Fruit fly (Drosophila melanogaster) whole organism, embryonic: Measurements from ENCODE around the gene CG31882.
A peak's percentile ranks its signal among the peaks of the same experiment; 100 is the strongest.

Experiments
- Atf-2 ChIP-seq: fragments of 200-800 bp; sonication (Bioruptor generic); optimal IDR thresholded peaks from 2 replicates; lab custom pipeline; 2016; ENCODE audit warnings: missing biosample characterization, missing genetic modification characterization
- Awh ChIP-seq: fragments of 200-800 bp; sonication (Bioruptor generic); IDR thresholded peaks from 2 replicates; pipeline ENCODE4, ENCODE4 v1.3.6; 2022; ENCODE audit warnings: missing biosample characterization, missing genetic modification characterization
- CG10654 ChIP-seq: fragments of 200-800 bp; sonication (Bioruptor generic); optimal IDR thresholded peaks from 2 replicates; lab custom pipeline; 2016; ENCODE audit warnings: missing biosample characterization, missing genetic modification characterization
- CG11093 ChIP-seq: fragments of 200-800 bp; sonication (Bioruptor generic); IDR thresholded peaks from 3 replicates; pipeline ENCODE4 v1.3.6; 2022; ENCODE audit warnings: missing biosample characterization, missing genetic modification characterization
- CG12391 ChIP-seq: fragments of 200-800 bp; sonication (Bioruptor generic); optimal IDR thresholded peaks from 3 replicates; lab custom pipeline; 2018; ENCODE audit warnings: missing biosample characterization, mild to moderate bottlenecking, missing genetic modification characterization, moderate library complexity
- CG12942 ChIP-seq: fragments of 200-800 bp; sonication (Bioruptor generic); optimal IDR thresholded peaks from 3 replicates; lab custom pipeline; 2016; ENCODE audit warnings: missing biosample characterization, missing genetic modification characterization
- CG14710 ChIP-seq: fragments of 200-800 bp; sonication (Bioruptor generic); optimal IDR thresholded peaks from 3 replicates; lab custom pipeline; 2019; ENCODE audit warnings: missing biosample characterization, mild to moderate bottlenecking, missing genetic modification characterization, moderate library complexity
- CG15479 ChIP-seq: fragments of 200-800 bp; sonication (Bioruptor generic); optimal IDR thresholded peaks from 3 replicates; lab custom pipeline; 2019; ENCODE audit warnings: missing biosample characterization, mild to moderate bottlenecking, missing genetic modification characterization, moderate library complexity
- CG17385 ChIP-seq: fragments of 200-800 bp; sonication (Bioruptor generic); optimal IDR thresholded peaks from 3 replicates; lab custom pipeline; 2018; ENCODE audit warnings: missing biosample characterization, mild to moderate bottlenecking, missing genetic modification characterization
- CG18764 ChIP-seq: fragments of 200-800 bp; sonication (Bioruptor generic); optimal IDR thresholded peaks from 3 replicates; lab custom pipeline; 2016; ENCODE audit warnings: missing biosample characterization, missing genetic modification characterization
- CG2120 ChIP-seq: fragments of 200-800 bp; sonication (Bioruptor generic); optimal IDR thresholded peaks from 3 replicates; lab custom pipeline; 2016; ENCODE audit warnings: missing biosample characterization, missing genetic modification characterization
- CG32532 ChIP-seq: fragments of 200-800 bp; sonication (Bioruptor generic); IDR thresholded peaks from 2 replicates; pipeline ENCODE4 v1.3.6; 2022; ENCODE audit warnings: missing biosample characterization, missing genetic modification characterization
- CG3407 ChIP-seq: fragments of 200-800 bp; sonication (Bioruptor generic); optimal IDR thresholded peaks from 2 replicates; lab custom pipeline; 2018; ENCODE audit warnings: missing biosample characterization, mild to moderate bottlenecking, missing genetic modification characterization
- CG4282 ChIP-seq: fragments of 200-800 bp; sonication (Bioruptor generic); optimal IDR thresholded peaks from 2 replicates; lab custom pipeline; 2016; ENCODE audit warnings: missing biosample characterization, missing genetic modification characterization
- CG4820 ChIP-seq: fragments of 200-800 bp; sonication (Bioruptor generic); optimal IDR thresholded peaks from 3 replicates; lab custom pipeline; 2016; ENCODE audit warnings: missing biosample characterization, missing genetic modification characterization
- CG6272 ChIP-seq: fragments of 200-800 bp; sonication (Bioruptor generic); IDR thresholded peaks from 2 replicates; pipeline ENCODE4 v1.3.6; 2022; ENCODE audit warnings: missing biosample characterization, missing genetic modification characterization
- CG7839 ChIP-seq: fragments of 200-800 bp; sonication (Bioruptor generic); optimal IDR thresholded peaks from 3 replicates; lab custom pipeline; 2018; ENCODE audit warnings: missing biosample characterization, mild to moderate bottlenecking, missing genetic modification characterization, moderate library complexity
- CG7987 ChIP-seq: fragments of 200-800 bp; sonication (Bioruptor generic); optimal IDR thresholded peaks from 2 replicates; lab custom pipeline; 2018; ENCODE audit warnings: missing biosample characterization, mild to moderate bottlenecking, missing genetic modification characterization, moderate library complexity
- CG8388 ChIP-seq: fragments of 200-800 bp; sonication (Bioruptor generic); optimal IDR thresholded peaks from 2 replicates; lab custom pipeline; 2019; ENCODE audit warnings: missing biosample characterization, mild to moderate bottlenecking, missing genetic modification characterization, moderate library complexity
- CG9437 ChIP-seq: fragments of 200-800 bp; sonication (Bioruptor generic); optimal IDR thresholded peaks from 2 replicates; lab custom pipeline; 2018; ENCODE audit warnings: missing biosample characterization, mild to moderate bottlenecking, missing genetic modification characterization
- CrebB ChIP-seq: fragments of 200-800 bp; sonication (Bioruptor generic); optimal IDR thresholded peaks from 3 replicates; lab custom pipeline; 2018; ENCODE audit warnings: missing biosample characterization, mild to moderate bottlenecking, missing genetic modification characterization
- Dbx ChIP-seq: fragments of 200-800 bp; sonication (Bioruptor generic); IDR thresholded peaks from 3 replicates; pipeline ENCODE4 v1.3.6; 2022; ENCODE audit warnings: missing biosample characterization, missing genetic modification characterization
- Dip3 ChIP-seq: fragments of 200-800 bp; sonication (Bioruptor generic); optimal IDR thresholded peaks from 3 replicates; lab custom pipeline; 2016; ENCODE audit warnings: missing biosample characterization, missing genetic modification characterization
- H15 ChIP-seq: fragments of 200-800 bp; sonication (Bioruptor generic); IDR thresholded peaks from 3 replicates; pipeline ENCODE4 v1.3.6; 2022; ENCODE audit warnings: missing biosample characterization, missing genetic modification characterization
- HHEX ChIP-seq: fragments of 200-800 bp; sonication (Bioruptor generic); optimal IDR thresholded peaks from 3 replicates; lab custom pipeline; 2017; ENCODE audit warnings: missing biosample characterization, mild to moderate bottlenecking, missing genetic modification characterization, missing genetic modification reagents
- Hr51 ChIP-seq, 2 experiments: fragments of 200-800 bp; sonication (Bioruptor generic); optimal IDR thresholded peaks; 2 replicates in 1 of 2; 3 replicates in 1 of 2; lab custom pipeline; 2016 to 2018; ENCODE audit warnings: missing biosample characterization in 2 of 2, missing genetic modification characterization in 2 of 2, mild to moderate bottlenecking in 1 of 2, moderate library complexity in 1 of 2
- Hr78 ChIP-seq, 2 experiments: fragments of 200-800 bp in 1 of 2; fragments of >200 bp in 1 of 2; sonication (Bioruptor generic) in 1 of 2; optimal IDR thresholded peaks; 2 replicates each; lab custom pipeline; 2017 to 2019; ENCODE audit warnings: missing biosample characterization in 2 of 2, missing genetic modification characterization in 2 of 2, mild to moderate bottlenecking in 1 of 2, moderate library complexity in 1 of 2
- Hsf ChIP-seq: fragments of 200-800 bp; sonication (Bioruptor generic); optimal IDR thresholded peaks from 3 replicates; lab custom pipeline; 2016; ENCODE audit warnings: missing biosample characterization, missing genetic modification characterization
- Ptx1 ChIP-seq: fragments of 200-800 bp; sonication (Bioruptor generic); IDR thresholded peaks from 2 replicates; pipeline ENCODE4 v1.3.6; 2022; ENCODE audit warnings: missing biosample characterization, missing genetic modification characterization
- Trl ChIP-seq, 3 experiments: fragments of >200 bp in 2 of 3; fragments of 200-800 bp in 1 of 3; sonication (Bioruptor generic) in 1 of 3; optimal IDR thresholded peaks; 2 replicates in 1 of 3; 3 replicates in 2 of 3; lab custom pipeline; 2016 to 2017; ENCODE audit warnings: missing biosample characterization in 1 of 3, missing genetic modification characterization in 1 of 3
- ab ChIP-seq: fragments of 200-800 bp; sonication (Bioruptor generic); optimal IDR thresholded peaks from 2 replicates; lab custom pipeline; 2016; ENCODE audit warnings: missing biosample characterization, missing genetic modification characterization
- cato ChIP-seq: fragments of 200-800 bp; sonication (Bioruptor generic); optimal IDR thresholded peaks from 2 replicates; lab custom pipeline; 2016; ENCODE audit warnings: missing biosample characterization, missing genetic modification characterization, borderline replicate concordance
- crc ChIP-seq: fragments of 200-800 bp; sonication (Bioruptor generic); optimal IDR thresholded peaks from 2 replicates; lab custom pipeline; 2016; ENCODE audit warnings: missing biosample characterization, missing genetic modification characterization
- croc ChIP-seq: fragments of 200-800 bp; sonication (Bioruptor generic); conservative IDR thresholded peaks from 3 replicates; pipeline ENCODE4 v1.3.6; 2022; ENCODE audit warnings: missing biosample characterization, missing genetic modification characterization
- crol ChIP-seq: fragments of 200-800 bp; sonication (Bioruptor generic); IDR thresholded peaks from 2 replicates; pipeline ENCODE4 v1.3.6; 2022; ENCODE audit warnings: missing biosample characterization, missing genetic modification characterization
- dm ChIP-seq: fragments of 200-800 bp; sonication (Bioruptor generic); optimal IDR thresholded peaks from 3 replicates; lab custom pipeline; 2016; ENCODE audit warnings: missing biosample characterization, missing genetic modification characterization
- esg ChIP-seq: fragments of 200-800 bp; sonication (Bioruptor generic); conservative IDR thresholded peaks from 2 replicates; pipeline ENCODE4 v1.3.6; 2022; ENCODE audit warnings: missing biosample characterization, missing genetic modification characterization
- fd3F ChIP-seq: fragments of 200-800 bp; sonication (Bioruptor generic); optimal IDR thresholded peaks from 2 replicates; lab custom pipeline; 2018; ENCODE audit warnings: missing biosample characterization, mild to moderate bottlenecking, missing genetic modification characterization, moderate library complexity
- fd96Cb ChIP-seq: fragments of 200-800 bp; sonication (Bioruptor generic); optimal IDR thresholded peaks from 2 replicates; lab custom pipeline; 2018; ENCODE audit warnings: missing biosample characterization, mild to moderate bottlenecking, missing genetic modification characterization, moderate library complexity
- grn ChIP-seq: fragments of 200-800 bp; sonication (Bioruptor generic); optimal IDR thresholded peaks from 3 replicates; lab custom pipeline; 2017; ENCODE audit warnings: missing biosample characterization, missing genetic modification characterization
- kah ChIP-seq: fragments of 200-800 bp; sonication (Bioruptor generic); optimal IDR thresholded peaks from 2 replicates; lab custom pipeline; 2018; ENCODE audit warnings: missing biosample characterization, mild to moderate bottlenecking, missing genetic modification characterization
- luna ChIP-seq: fragments of 200-800 bp; sonication (Bioruptor generic); optimal IDR thresholded peaks from 2 replicates; lab custom pipeline; 2016; ENCODE audit warnings: missing biosample characterization, missing genetic modification characterization
- pros ChIP-seq: fragments of 200-800 bp; sonication (Bioruptor generic); optimal IDR thresholded peaks from 3 replicates; lab custom pipeline; 2019; ENCODE audit warnings: missing biosample characterization, mild to moderate bottlenecking, missing genetic modification characterization, moderate library complexity
- ro ChIP-seq: fragments of 200-800 bp; sonication (Bioruptor generic); IDR thresholded peaks from 2 replicates; pipeline ENCODE4 v1.3.6; 2022; ENCODE audit warnings: missing biosample characterization, missing genetic modification characterization
- sd ChIP-seq: fragments of 200-800 bp; sonication (Bioruptor generic); optimal IDR thresholded peaks from 3 replicates; lab custom pipeline; 2018; ENCODE audit warnings: missing biosample characterization, mild to moderate bottlenecking, missing genetic modification characterization, moderate library complexity
- slbo ChIP-seq: fragments of 200-800 bp; sonication (Bioruptor generic); IDR thresholded peaks from 2 replicates; pipeline ENCODE4 v1.3.6; 2022; ENCODE audit warnings: missing biosample characterization, missing genetic modification characterization
- slou ChIP-seq: fragments of 200-800 bp; sonication (Bioruptor generic); optimal IDR thresholded peaks from 3 replicates; lab custom pipeline; 2016; ENCODE audit warnings: missing biosample characterization, missing genetic modification characterization
- sna ChIP-seq: fragments of 200-800 bp; sonication (Bioruptor generic); IDR thresholded peaks from 2 replicates; pipeline ENCODE4 v1.3.6; 2022; ENCODE audit warnings: missing biosample characterization, missing genetic modification characterization; ENCODE audit not compliant: partially characterized antibody
- tap ChIP-seq: fragments of 200-800 bp; optimal IDR thresholded peaks from 3 replicates; lab custom pipeline; 2019; ENCODE audit warnings: missing biosample characterization, mild to moderate bottlenecking, missing genetic modification characterization, moderate library complexity
- unpg ChIP-seq: fragments of 200-800 bp; sonication (Bioruptor generic); optimal IDR thresholded peaks from 3 replicates; lab custom pipeline; 2018; ENCODE audit warnings: missing biosample characterization, mild to moderate bottlenecking, missing genetic modification characterization, moderate library complexity
- wek ChIP-seq: fragments of 200-800 bp; sonication (Bioruptor generic); optimal IDR thresholded peaks from 3 replicates; lab custom pipeline; 2018; ENCODE audit warnings: missing biosample characterization, mild to moderate bottlenecking, missing genetic modification characterization, moderate library complexity

Gene CG31882

dm6 chr2L:9670909-9671422 lies 45.9 kb upstream of the CG31882 start (continued):
- no peak for TF ChIP-seq CG14710 (tag; lab: Kevin White, UChicago)
- no peak for TF ChIP-seq Awh
- TF ChIP-seq pros (GFP tag; lab: Kevin White, UChicago) = no peak
- TF ChIP-seq crol (GFP tag; lab: Robert Waterston, UW) = 0 out of 2 replicates have a peak, but pooled peaks have one; percentile 37
- no peak for TF ChIP-seq CG32532 (GFP tag; lab: Robert Waterston, UW)
- TF ChIP-seq Ptx1 = no peak
- peak; percentile 76 for TF ChIP-seq CG7987
- no peak for TF ChIP-seq CG17385 (GFP tag; lab: Kevin White, UChicago)
- TF ChIP-seq grn (GFP tag; lab: Kevin White, UChicago) = no peak
- no peak for TF ChIP-seq Hr78 (GFP tag; optimal IDR thresholded peaks at IDR 0.05; lab: Kevin White, UChicago)
- TF ChIP-seq Dip3 (GFP tag; lab: Kevin White, UChicago) = no peak
- no peak for TF ChIP-seq CG11093 (GFP tag; lab: Robert Waterston, UW)
- no peak for TF ChIP-seq unpg (GFP tag; lab: Kevin White, UChicago)
- no peak for TF ChIP-seq CG12942 (GFP tag; lab: Kevin White, UChicago)
- TF ChIP-seq ro (GFP tag; lab: Robert Waterston, UW) = no peak
- no peak for TF ChIP-seq CG2120 (GFP tag; lab: Kevin White, UChicago)
- no peak for TF ChIP-seq HHEX (GFP tag; lab: Kevin White, UChicago)
- no peak for TF ChIP-seq CG10654 (GFP tag; lab: Kevin White, UChicago)
- TF ChIP-seq fd3F (GFP tag; lab: Kevin White, UChicago) = no peak
- no peak for TF ChIP-seq tap
- no peak for TF ChIP-seq CG18764 (GFP tag; lab: Kevin White, UChicago)
- no peak for TF ChIP-seq Trl (optimal IDR thresholded peaks at IDR 0.05; lab: Kevin White, UChicago)
- no peak for TF ChIP-seq Trl (GFP tag; optimal IDR thresholded peaks at IDR 0.05; lab: Kevin White, UChicago)
- no peak for TF ChIP-seq dm (GFP tag; lab: Kevin White, UChicago)
- no peak for TF ChIP-seq kah (GFP tag; lab: Kevin White, UChicago)
- TF ChIP-seq croc = no peak
- no peak for TF ChIP-seq Hsf (GFP tag; lab: Kevin White, UChicago)
- no peak for TF ChIP-seq Atf-2
- peak; percentile 73 for TF ChIP-seq sd (tag; lab: Kevin White, UChicago)
- no peak for TF ChIP-seq H15 (GFP tag; lab: Robert Waterston, UW)
- TF ChIP-seq CG9437 (GFP tag; lab: Kevin White, UChicago) = no peak
- TF ChIP-seq esg = no peak
- no peak for TF ChIP-seq ab
- no peak for TF ChIP-seq CrebB (tag; lab: Kevin White, UChicago)
- TF ChIP-seq slou (GFP tag; lab: Kevin White, UChicago) = no peak
- no peak for TF ChIP-seq CG15479
- TF ChIP-seq CG12391 = no peak
- TF ChIP-seq CG7839 (tag; lab: Kevin White, UChicago) = no peak
- no peak for TF ChIP-seq CG3407 (GFP tag; lab: Kevin White, UChicago)
- TF ChIP-seq cato (GFP tag; lab: Kevin White, UChicago) = no peak
- no peak for TF ChIP-seq luna (GFP tag; lab: Kevin White, UChicago)
- TF ChIP-seq slbo (GFP tag; lab: Robert Waterston, UW) = no peak
- TF ChIP-seq sna (GFP tag; lab: Robert Waterston, UW) = no peak
- no peak for TF ChIP-seq CG4282 (GFP tag; lab: Kevin White, UChicago)
- no peak for TF ChIP-seq crc (GFP tag; lab: Kevin White, UChicago)
- TF ChIP-seq Hr51 (GFP tag; optimal IDR thresholded peaks at IDR 0.05; lab: Kevin White, UChicago) = no peak
- no peak for TF ChIP-seq wek
- no peak for TF ChIP-seq CG4820 (GFP tag; lab: Kevin White, UChicago)
- no peak for TF ChIP-seq fd96Cb (tag; lab: Kevin White, UChicago)
- no peak for TF ChIP-seq CG8388 (GFP tag; lab: Kevin White, UChicago)
- TF ChIP-seq Dbx = no peak
- no peak for TF ChIP-seq CG6272 (GFP tag; lab: Robert Waterston, UW)
